Fruit fly (Drosophila melanogaster) whole organism, embryonic: ENCODE data around the gene Ephrin.

Experiments
- B-H2 ChIP-seq: fragments of 200-800 bp; sonication (Bioruptor generic); optimal IDR thresholded peaks from 2 replicates; lab custom pipeline; 2018; ENCODE audit warnings: missing biosample characterization, mild to moderate bottlenecking, missing genetic modification characterization
- Bteb2 ChIP-seq: fragments of 200-800 bp; sonication (Bioruptor generic); optimal IDR thresholded peaks from 2 replicates; lab custom pipeline; 2016; ENCODE audit warnings: missing biosample characterization, missing genetic modification characterization
- CG10147 ChIP-seq: fragments of 200-800 bp; sonication (Bioruptor generic); optimal IDR thresholded peaks from 2 replicates; lab custom pipeline; 2019; ENCODE audit warnings: missing biosample characterization, mild to moderate bottlenecking, missing genetic modification characterization, moderate library complexity
- CG10565 ChIP-seq: fragments of 200-800 bp; sonication (Bioruptor generic); optimal IDR thresholded peaks from 3 replicates; lab custom pipeline; 2016; ENCODE audit warnings: missing biosample characterization, mild to moderate bottlenecking, missing genetic modification characterization
- CG11695 ChIP-seq: fragments of 200-800 bp; sonication (Bioruptor generic); IDR thresholded peaks from 3 replicates; pipeline ENCODE4 v1.3.6; 2022; ENCODE audit warnings: missing biosample characterization, missing genetic modification characterization
- CG12299 ChIP-seq: fragments of 200-800 bp; sonication (Bioruptor generic); optimal IDR thresholded peaks from 2 replicates; lab custom pipeline; 2018; ENCODE audit warnings: missing biosample characterization, mild to moderate bottlenecking, missing genetic modification characterization
- CG14710 ChIP-seq: fragments of 200-800 bp; sonication (Bioruptor generic); optimal IDR thresholded peaks from 3 replicates; lab custom pipeline; 2019; ENCODE audit warnings: missing biosample characterization, mild to moderate bottlenecking, missing genetic modification characterization, moderate library complexity
- CG14965 ChIP-seq: fragments of 200-800 bp; sonication (Bioruptor generic); optimal IDR thresholded peaks from 2 replicates; lab custom pipeline; 2016; ENCODE audit warnings: missing biosample characterization, missing genetic modification characterization, borderline replicate concordance
- CG1603 ChIP-seq: fragments of 200-800 bp; sonication (Bioruptor generic); optimal IDR thresholded peaks from 2 replicates; lab custom pipeline; 2019; ENCODE audit warnings: missing biosample characterization, mild to moderate bottlenecking, missing genetic modification characterization, moderate library complexity
- CG17385 ChIP-seq: fragments of 200-800 bp; sonication (Bioruptor generic); optimal IDR thresholded peaks from 3 replicates; lab custom pipeline; 2018; ENCODE audit warnings: missing biosample characterization, mild to moderate bottlenecking, missing genetic modification characterization
- CG18262 ChIP-seq: fragments of 200-800 bp; optimal IDR thresholded peaks from 3 replicates; lab custom pipeline; 2019; ENCODE audit warnings: missing biosample characterization, mild to moderate bottlenecking, missing genetic modification characterization, moderate library complexity
- CG34376 ChIP-seq: fragments of 200-800 bp; sonication (Bioruptor generic); optimal IDR thresholded peaks from 2 replicates; lab custom pipeline; 2018; ENCODE audit warnings: missing biosample characterization, mild to moderate bottlenecking, missing genetic modification characterization
- CG4282 ChIP-seq: fragments of 200-800 bp; sonication (Bioruptor generic); optimal IDR thresholded peaks from 2 replicates; lab custom pipeline; 2016; ENCODE audit warnings: missing biosample characterization, missing genetic modification characterization
- CG5180 ChIP-seq: fragments of 200-800 bp; sonication (Bioruptor generic); optimal IDR thresholded peaks from 3 replicates; lab custom pipeline; 2017; ENCODE audit warnings: missing biosample characterization, missing genetic modification characterization, mild to moderate bottlenecking, moderate library complexity, missing genetic modification reagents
- CG6683 ChIP-seq: fragments of 200-800 bp; sonication (Bioruptor generic); optimal IDR thresholded peaks from 2 replicates; lab custom pipeline; 2017; ENCODE audit warnings: missing biosample characterization, mild to moderate bottlenecking, missing genetic modification characterization, missing genetic modification reagents
- CG6765 ChIP-seq: fragments of 200-800 bp; sonication (Bioruptor generic); optimal IDR thresholded peaks from 3 replicates; lab custom pipeline; 2017; ENCODE audit warnings: missing biosample characterization, mild to moderate bottlenecking, missing genetic modification characterization
- CG6854 ChIP-seq: fragments of 200-800 bp; sonication (Bioruptor generic); optimal IDR thresholded peaks from 3 replicates; lab custom pipeline; 2017; ENCODE audit warnings: missing biosample characterization, mild to moderate bottlenecking, missing genetic modification characterization
- CG7372 ChIP-seq: fragments of 200-800 bp; sonication (Bioruptor generic); IDR thresholded peaks from 2 replicates; pipeline ENCODE4 v1.3.6; 2022; ENCODE audit warnings: missing biosample characterization, missing genetic modification characterization
- CG8924 ChIP-seq: fragments of 200-800 bp; optimal IDR thresholded peaks from 3 replicates; lab custom pipeline; 2019; ENCODE audit warnings: missing biosample characterization, mild to moderate bottlenecking, missing genetic modification characterization, moderate library complexity
- CHES-1-like ChIP-seq: fragments of 200-800 bp; sonication (Bioruptor generic); optimal IDR thresholded peaks from 2 replicates; lab custom pipeline; 2016; ENCODE audit warnings: missing biosample characterization, missing genetic modification characterization
- CTCF ChIP-seq: fragments of 200-800 bp; sonication (Bioruptor generic); optimal IDR thresholded peaks from 2 replicates; lab custom pipeline; 2017; ENCODE audit warnings: missing biosample characterization, mild to moderate bottlenecking, missing genetic modification characterization, moderate library complexity
- CrebB ChIP-seq: fragments of 200-800 bp; sonication (Bioruptor generic); optimal IDR thresholded peaks from 3 replicates; lab custom pipeline; 2018; ENCODE audit warnings: missing biosample characterization, mild to moderate bottlenecking, missing genetic modification characterization
- Dad ChIP-seq: fragments of 200-800 bp; sonication (Bioruptor generic); optimal IDR thresholded peaks from 3 replicates; lab custom pipeline; 2016; ENCODE audit warnings: missing biosample characterization, missing genetic modification characterization
- E2f2 ChIP-seq: fragments of 200-800 bp; sonication (Bioruptor generic); IDR thresholded peaks from 2 replicates; pipeline ENCODE4 v1.3.6; 2022; ENCODE audit warnings: missing biosample characterization, missing genetic modification characterization
- Fer2 ChIP-seq: fragments of 200-800 bp; sonication (Bioruptor generic); optimal IDR thresholded peaks from 2 replicates; lab custom pipeline; 2018; ENCODE audit warnings: missing biosample characterization, mild to moderate bottlenecking, missing genetic modification characterization, moderate library complexity
- MESR4 ChIP-seq: fragments of 200-800 bp; sonication (Bioruptor generic); optimal IDR thresholded peaks from 2 replicates; lab custom pipeline; 2018; ENCODE audit warnings: missing biosample characterization, mild to moderate bottlenecking, missing genetic modification characterization, moderate library complexity
- Meics ChIP-seq: fragments of 200-800 bp; sonication (Bioruptor generic); optimal IDR thresholded peaks from 2 replicates; lab custom pipeline; 2017; ENCODE audit warnings: missing biosample characterization, mild to moderate bottlenecking, missing genetic modification characterization
- NFAT ChIP-seq: fragments of 200-800 bp; sonication (Bioruptor generic); IDR thresholded peaks from 2 replicates; pipeline ENCODE4 v1.3.6; 2022; ENCODE audit warnings: missing biosample characterization, missing genetic modification characterization
- NK7.1 ChIP-seq: fragments of 200-800 bp; sonication (Bioruptor generic); optimal IDR thresholded peaks from 3 replicates; lab custom pipeline; 2016; ENCODE audit warnings: missing biosample characterization, missing genetic modification characterization
- Pdp1 ChIP-seq, 2 experiments: fragments of 200-800 bp; sonication (Bioruptor generic); optimal IDR thresholded peaks; 3 replicates each; lab custom pipeline; 2016; ENCODE audit warnings: missing biosample characterization in 2 of 2, missing genetic modification characterization in 2 of 2, mild to moderate bottlenecking in 1 of 2, moderate library complexity in 1 of 2
- Rx ChIP-seq: fragments of 200-800 bp; sonication (Bioruptor generic); IDR thresholded peaks from 2 replicates; pipeline ENCODE4 v1.3.6; 2022; ENCODE audit warnings: missing biosample characterization, missing genetic modification characterization
- Six4 ChIP-seq: fragments of 200-800 bp; sonication (Bioruptor generic); optimal IDR thresholded peaks from 2 replicates; lab custom pipeline; 2016; ENCODE audit warnings: missing biosample characterization, missing genetic modification characterization
- Xbp1 ChIP-seq: fragments of 200-800 bp; sonication (Bioruptor generic); optimal IDR thresholded peaks from 3 replicates; lab custom pipeline; 2016; ENCODE audit warnings: missing biosample characterization, mild to moderate bottlenecking, missing genetic modification characterization
- cg ChIP-seq: fragments of 200-800 bp; sonication (Bioruptor generic); optimal IDR thresholded peaks from 3 replicates; lab custom pipeline; 2019; ENCODE audit warnings: missing biosample characterization, mild to moderate bottlenecking, missing genetic modification characterization, moderate library complexity
- corto ChIP-seq: fragments of 200-800 bp; sonication (Bioruptor generic); optimal IDR thresholded peaks from 2 replicates; lab custom pipeline; 2016; ENCODE audit warnings: missing biosample characterization, mild to moderate bottlenecking, missing genetic modification characterization, moderate library complexity
- crp ChIP-seq, 2 experiments: fragments of 200-800 bp; sonication (Bioruptor generic); optimal IDR thresholded peaks; 2 replicates in 1 of 2; 3 replicates in 1 of 2; lab custom pipeline; 2017; ENCODE audit warnings: missing biosample characterization in 2 of 2, missing genetic modification characterization in 2 of 2, mild to moderate bottlenecking in 1 of 2, moderate library complexity in 1 of 2
- ftz-f1 ChIP-seq: fragments of 200-800 bp; sonication (Bioruptor generic); optimal IDR thresholded peaks from 2 replicates; lab custom pipeline; 2016; ENCODE audit warnings: missing biosample characterization, missing genetic modification characterization
- gcm2 ChIP-seq: fragments of 200-800 bp; sonication (Bioruptor generic); optimal IDR thresholded peaks from 2 replicates; lab custom pipeline; 2016; ENCODE audit warnings: missing biosample characterization, missing genetic modification characterization
- gem ChIP-seq: fragments of 200-800 bp; sonication (Bioruptor generic); optimal IDR thresholded peaks from 2 replicates; lab custom pipeline; 2019; ENCODE audit warnings: missing biosample characterization, mild to moderate bottlenecking, missing genetic modification characterization, moderate library complexity
- grau ChIP-seq: fragments of 200-800 bp; optimal IDR thresholded peaks from 3 replicates; lab custom pipeline; 2019; ENCODE audit warnings: missing biosample characterization, mild to moderate bottlenecking, missing genetic modification characterization, moderate library complexity
- her ChIP-seq: fragments of 200-800 bp; sonication (Bioruptor generic); optimal IDR thresholded peaks from 2 replicates; lab custom pipeline; 2016; ENCODE audit warnings: missing biosample characterization, missing genetic modification characterization
- nau ChIP-seq: fragments of 200-800 bp; sonication (Bioruptor generic); optimal IDR thresholded peaks from 3 replicates; lab custom pipeline; 2017; ENCODE audit warnings: missing biosample characterization, mild to moderate bottlenecking, missing genetic modification characterization, missing genetic modification reagents
- nerfin-2 ChIP-seq: fragments of 200-800 bp; sonication (Bioruptor generic); IDR thresholded peaks from 2 replicates; pipeline ENCODE4 v1.3.6; 2022; ENCODE audit warnings: missing biosample characterization, missing genetic modification characterization; ENCODE audit not compliant: partially characterized antibody
- onecut ChIP-seq: fragments of 200-800 bp; sonication (Bioruptor generic); IDR thresholded peaks from 2 replicates; pipeline ENCODE4 v1.3.6; 2022; ENCODE audit warnings: missing biosample characterization, missing genetic modification characterization
- pzg ChIP-seq: fragments of 200-800 bp; sonication (Bioruptor generic); optimal IDR thresholded peaks from 3 replicates; lab custom pipeline; 2018; ENCODE audit warnings: missing biosample characterization, mild to moderate bottlenecking, missing genetic modification characterization, moderate library complexity
- sd ChIP-seq: fragments of 200-800 bp; sonication (Bioruptor generic); optimal IDR thresholded peaks from 3 replicates; lab custom pipeline; 2018; ENCODE audit warnings: missing biosample characterization, mild to moderate bottlenecking, missing genetic modification characterization, moderate library complexity
- sqz ChIP-seq: fragments of 200-800 bp; sonication (Bioruptor generic); optimal IDR thresholded peaks from 3 replicates; lab custom pipeline; 2018; ENCODE audit warnings: missing biosample characterization, mild to moderate bottlenecking, missing genetic modification characterization
- stwl ChIP-seq: fragments of 200-800 bp; sonication (Bioruptor generic); optimal IDR thresholded peaks from 3 replicates; lab custom pipeline; 2018; ENCODE audit warnings: missing biosample characterization, mild to moderate bottlenecking, missing genetic modification characterization, moderate library complexity
- tup ChIP-seq: fragments of 200-800 bp; sonication (Bioruptor generic); optimal IDR thresholded peaks from 2 replicates; lab custom pipeline; 2016; ENCODE audit warnings: missing biosample characterization, mild to moderate bottlenecking, missing genetic modification characterization, moderate library complexity
- z ChIP-seq: fragments of 200-800 bp; sonication (Bioruptor generic); IDR thresholded peaks from 3 replicates; pipeline ENCODE4 v1.3.6; 2022; ENCODE audit warnings: missing biosample characterization, missing genetic modification characterization
- zfh1 ChIP-seq: fragments of 200-800 bp; sonication (Bioruptor generic); IDR thresholded peaks from 3 replicates; pipeline ENCODE4 v1.3.6; 2022; ENCODE audit warnings: missing biosample characterization, missing genetic modification characterization

Gene Ephrin

dm6 chr4:557879-558202 is 13.7 kb upstream of the Ephrin start, which contains the start of gene Pur-alpha (continued):
- TF ChIP-seq ftz-f1 (peak; percentile 51), Rx (GFP tag; lab: Robert Waterston, UW) (no peak), B-H2 (GFP tag; lab: Kevin White, UChicago) (peak; percentile 38), CG14710 (peak; percentile 5), z (peak; percentile 92), Fer2 (tag; lab: Kevin White, UChicago) (no peak), Meics (GFP tag; lab: Kevin White, UChicago) (peak; percentile 61), Xbp1 (GFP tag; lab: Kevin White, UChicago) (peak; percentile 38), sqz (GFP tag; lab: Kevin White, UChicago) (peak; percentile 11), grau (tag; lab: Kevin White, UChicago) (peak; percentile 15), CG8924 (tag; lab: Kevin White, UChicago) (peak; percentile 40), Bteb2 (peak; percentile 43), CG5180 (GFP tag; lab: Kevin White, UChicago) (peak; percentile 29), sd (tag; lab: Kevin White, UChicago) (peak; percentile 60), NK7.1 (GFP tag; lab: Kevin White, UChicago) (no peak), CG6854 (GFP tag; lab: Kevin White, UChicago) (peak; percentile 54), CG34376 (peak; percentile 32), Dad (GFP tag; lab: Kevin White, UChicago) (no peak), CG10565 (GFP tag; lab: Kevin White, UChicago) (no peak), CHES-1-like (GFP tag; lab: Kevin White, UChicago) (peak; percentile 12), corto (GFP tag; lab: Kevin White, UChicago) (peak; percentile 5), stwl (tag; lab: Kevin White, UChicago) (peak; percentile 50), CG6765 (GFP tag; lab: Kevin White, UChicago) (peak; percentile 11), CG11695 (GFP tag; lab: Robert Waterston, UW) (0 out of 3 replicates have a peak, but pooled peaks have one; percentile 14), CrebB (tag; lab: Kevin White, UChicago) (peak; percentile 12), her (peak; percentile 100), onecut (GFP tag; lab: Robert Waterston, UW) (peak; percentile 30), Six4 (GFP tag; lab: Kevin White, UChicago) (no peak), CG14965 (no peak), crp (GFP tag; optimal IDR thresholded peaks at IDR 0.05; lab: Kevin White, UChicago) (peak in 1 of 2 experiments; percentile 16), E2f2 (peak; percentile 36), CTCF (peak; percentile 67), CG10147 (GFP tag; lab: Kevin White, UChicago) (peak; percentile 16), NFAT (GFP tag; lab: Robert Waterston, UW) (no peak)
- TF ChIP-seq, all 482 proteins: peak for 50

dm6 chr4:558456-558855 is 13.1 kb upstream of the Ephrin start:
- no peak for TF ChIP-seq tup (GFP tag; lab: Kevin White, UChicago)
- no peak for TF ChIP-seq CG7372 (GFP tag; lab: Robert Waterston, UW)
- no peak for TF ChIP-seq nerfin-2 (GFP tag; lab: Robert Waterston, UW)
- peak; percentile 38 for TF ChIP-seq CG10147 (GFP tag; lab: Kevin White, UChicago)
- peak; percentile 48 for TF ChIP-seq nau
- TF ChIP-seq CG6683 (GFP tag; lab: Kevin White, UChicago): no peak
- no peak for TF ChIP-seq zfh1
- peak; percentile 6 for TF ChIP-seq CG18262 (tag; lab: Kevin White, UChicago)
- TF ChIP-seq CG17385 (GFP tag; lab: Kevin White, UChicago): peak; percentile 18
- no peak for TF ChIP-seq CG12299 (tag; lab: Kevin White, UChicago)
- TF ChIP-seq gcm2 (GFP tag; lab: Kevin White, UChicago): no peak
- TF ChIP-seq CG4282: no peak
- peak; percentile 29 for TF ChIP-seq CG1603 (tag; lab: Kevin White, UChicago)
- peak; percentile 2 for TF ChIP-seq gem (tag; lab: Kevin White, UChicago)
- peak; percentile 43 for TF ChIP-seq cg (GFP tag; lab: Kevin White, UChicago)
- peak in 1 of 2 experiments; percentile 63 for TF ChIP-seq Pdp1 (GFP tag; optimal IDR thresholded peaks at IDR 0.05; lab: Kevin White, UChicago)
- no peak for TF ChIP-seq pzg
- TF ChIP-seq crp (GFP tag; optimal IDR thresholded peaks at IDR 0.05; lab: Kevin White, UChicago): peak in 1 of 2 experiments; percentile 69
- TF ChIP-seq MESR4 (GFP tag; lab: Kevin White, UChicago): peak; percentile 38
